Worm (Caenorhabditis elegans): ENCODE results near the gene golg-2.

DNA sequence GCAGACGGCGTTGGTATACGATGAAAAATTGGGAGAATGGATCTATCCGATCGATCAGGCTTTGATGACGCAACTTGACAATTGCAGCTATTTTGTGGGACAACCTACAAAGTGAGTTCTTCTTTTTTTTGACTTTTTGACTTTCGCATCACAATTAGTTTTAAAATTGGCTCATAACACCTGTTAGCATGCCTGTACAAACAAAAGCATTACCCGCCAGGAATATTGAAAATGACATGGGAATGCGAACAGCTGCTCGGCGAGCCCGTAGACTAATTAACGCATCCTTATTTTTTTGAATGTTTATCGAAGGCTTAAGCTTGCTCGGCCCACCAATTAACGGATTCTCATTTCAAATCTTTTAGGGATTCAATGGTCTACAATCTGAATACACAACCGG, 52.6 kb downstream of the golg-2 start:
- TF ChIP-seq him-1 (tag; optimal IDR thresholded peaks at IDR 0.05) (no peak), W03F9.2 (tag; optimal IDR thresholded peaks at IDR 0.05) (no peak)
